Fruit fly (Drosophila melanogaster) whole organism, embryonic: ENCODE results near the gene Hr96.

ENCODE experiments used
- B-H2 ChIP-seq: fragments of 200-800 bp; sonication (Bioruptor generic); optimal IDR thresholded peaks from 2 replicates; lab custom pipeline; 2018; ENCODE audit warnings: missing biosample characterization, mild to moderate bottlenecking, missing genetic modification characterization
- Bgb ChIP-seq: fragments of 200-800 bp; sonication (Bioruptor generic); IDR thresholded peaks from 2 replicates; pipeline ENCODE4 v1.3.6; 2022; ENCODE audit warnings: missing biosample characterization, missing genetic modification characterization; ENCODE audit not compliant: partially characterized antibody
- Bteb2 ChIP-seq: fragments of 200-800 bp; sonication (Bioruptor generic); optimal IDR thresholded peaks from 2 replicates; lab custom pipeline; 2016; ENCODE audit warnings: missing biosample characterization, missing genetic modification characterization
- CG10267 ChIP-seq: fragments of 200-800 bp; sonication (Bioruptor generic); optimal IDR thresholded peaks from 2 replicates; lab custom pipeline; 2018; ENCODE audit warnings: missing biosample characterization, mild to moderate bottlenecking, missing genetic modification characterization, moderate library complexity
- CG11560 ChIP-seq: fragments of 200-800 bp; sonication (Bioruptor generic); IDR thresholded peaks from 3 replicates; pipeline ENCODE4 v1.3.6; 2022; ENCODE audit warnings: missing biosample characterization, missing genetic modification characterization
- CG12744 ChIP-seq: fragments of 200-800 bp; sonication (Bioruptor generic); optimal IDR thresholded peaks from 2 replicates; lab custom pipeline; 2016; ENCODE audit warnings: missing biosample characterization, missing genetic modification characterization
- CG13424 ChIP-seq: fragments of 200-800 bp; sonication (Bioruptor generic); optimal IDR thresholded peaks from 2 replicates; lab custom pipeline; 2019; ENCODE audit warnings: missing biosample characterization, mild to moderate bottlenecking, missing genetic modification characterization, moderate library complexity
- CG14710 ChIP-seq: fragments of 200-800 bp; sonication (Bioruptor generic); optimal IDR thresholded peaks from 3 replicates; lab custom pipeline; 2019; ENCODE audit warnings: missing biosample characterization, mild to moderate bottlenecking, missing genetic modification characterization, moderate library complexity
- CG1602 ChIP-seq: fragments of 200-800 bp; sonication (Bioruptor generic); optimal IDR thresholded peaks from 3 replicates; lab custom pipeline; 2016; ENCODE audit warnings: missing biosample characterization, missing genetic modification characterization
- CG16813 ChIP-seq: fragments of 200-800 bp; sonication (Bioruptor generic); IDR thresholded peaks from 3 replicates; pipeline ENCODE4 v1.3.6; 2022; ENCODE audit warnings: missing biosample characterization, missing genetic modification characterization; ENCODE audit not compliant: partially characterized antibody
- CG16815 ChIP-seq: fragments of 200-800 bp; sonication (Bioruptor generic); optimal IDR thresholded peaks from 3 replicates; lab custom pipeline; 2017; ENCODE audit warnings: missing biosample characterization, mild to moderate bottlenecking, missing genetic modification characterization
- CG17568 ChIP-seq: fragments of 200-800 bp; sonication (Bioruptor generic); optimal IDR thresholded peaks from 2 replicates; lab custom pipeline; 2018; ENCODE audit warnings: missing biosample characterization, mild to moderate bottlenecking, missing genetic modification characterization, moderate library complexity
- CG18262 ChIP-seq: fragments of 200-800 bp; optimal IDR thresholded peaks from 3 replicates; lab custom pipeline; 2019; ENCODE audit warnings: missing biosample characterization, mild to moderate bottlenecking, missing genetic modification characterization, moderate library complexity
- CG2678 ChIP-seq: fragments of 200-800 bp; sonication (Bioruptor generic); optimal IDR thresholded peaks from 3 replicates; lab custom pipeline; 2019; ENCODE audit warnings: missing biosample characterization, mild to moderate bottlenecking, missing genetic modification characterization, moderate library complexity
- CG30403 ChIP-seq: fragments of 200-800 bp; sonication (Bioruptor generic); optimal IDR thresholded peaks from 3 replicates; lab custom pipeline; 2016; ENCODE audit warnings: missing biosample characterization, missing genetic modification characterization
- CG32772 ChIP-seq: fragments of 200-800 bp; sonication (Bioruptor generic); IDR thresholded peaks from 2 replicates; pipeline ENCODE4 v1.3.6; 2022; ENCODE audit warnings: missing biosample characterization, missing genetic modification characterization
- CG34422 ChIP-seq: fragments of 200-800 bp; sonication (Bioruptor generic); IDR thresholded peaks from 3 replicates; pipeline ENCODE4 v1.3.6; 2022; ENCODE audit warnings: missing biosample characterization, missing genetic modification characterization
- CG42726 ChIP-seq: fragments of 200-800 bp; sonication (Bioruptor generic); IDR thresholded peaks from 2 replicates; pipeline ENCODE4 v1.3.6; 2022; ENCODE audit warnings: missing biosample characterization, missing genetic modification characterization; ENCODE audit not compliant: partially characterized antibody
- CG6791 ChIP-seq: fragments of 200-800 bp; sonication (Bioruptor generic); IDR thresholded peaks from 3 replicates; pipeline ENCODE4 v1.3.6; 2022; ENCODE audit warnings: missing biosample characterization, missing genetic modification characterization; ENCODE audit not compliant: partially characterized antibody
- CG8478 ChIP-seq: fragments of >200 bp; optimal IDR thresholded peaks from 2 replicates; lab custom pipeline; 2018
- CG8924 ChIP-seq: fragments of 200-800 bp; optimal IDR thresholded peaks from 3 replicates; lab custom pipeline; 2019; ENCODE audit warnings: missing biosample characterization, mild to moderate bottlenecking, missing genetic modification characterization, moderate library complexity
- Dbx ChIP-seq: fragments of 200-800 bp; sonication (Bioruptor generic); IDR thresholded peaks from 3 replicates; pipeline ENCODE4 v1.3.6; 2022; ENCODE audit warnings: missing biosample characterization, missing genetic modification characterization
- Dfd ChIP-seq, 2 experiments: fragments of >200 bp; optimal IDR thresholded peaks; 2 replicates each; lab custom pipeline; 2017; ENCODE audit warnings: missing biosample characterization in 2 of 2, missing genetic modification characterization in 2 of 2
- Dref ChIP-seq: fragments of 200-800 bp; sonication (Bioruptor generic); IDR thresholded peaks from 2 replicates; pipeline ENCODE4 v1.3.6; 2022; ENCODE audit warnings: missing biosample characterization, missing genetic modification characterization
- Ets97D ChIP-seq: fragments of 200-800 bp; sonication (Bioruptor generic); optimal IDR thresholded peaks from 3 replicates; lab custom pipeline; 2016; ENCODE audit warnings: missing biosample characterization, missing genetic modification characterization
- MESR4 ChIP-seq: fragments of 200-800 bp; sonication (Bioruptor generic); optimal IDR thresholded peaks from 2 replicates; lab custom pipeline; 2018; ENCODE audit warnings: missing biosample characterization, mild to moderate bottlenecking, missing genetic modification characterization, moderate library complexity
- Nf-YC ChIP-seq: fragments of 200-800 bp; optimal IDR thresholded peaks from 3 replicates; lab custom pipeline; 2019; ENCODE audit warnings: missing biosample characterization, mild to moderate bottlenecking, missing genetic modification characterization, moderate library complexity
- Optix ChIP-seq: fragments of 200-800 bp; sonication (Bioruptor generic); IDR thresholded peaks from 3 replicates; pipeline ENCODE4 v1.3.6; 2022; ENCODE audit warnings: missing biosample characterization, missing genetic modification characterization
- Scr ChIP-seq: fragments of 200-800 bp; sonication (Bioruptor generic); IDR thresholded peaks from 2 replicates; pipeline ENCODE4 v1.3.6; 2022; ENCODE audit warnings: missing biosample characterization, missing genetic modification characterization; ENCODE audit not compliant: partially characterized antibody
- Stat92E ChIP-seq, 3 experiments: fragments of >200 bp in 2 of 3; fragments of 200-800 bp in 1 of 3; sonication (Bioruptor generic) in 1 of 3; optimal IDR thresholded peaks; 2 replicates each; lab custom pipeline; 2017 to 2019; ENCODE audit warnings: missing biosample characterization in 3 of 3, missing genetic modification characterization in 3 of 3, mild to moderate bottlenecking in 1 of 3, moderate library complexity in 1 of 3
- az2 ChIP-seq: fragments of 200-800 bp; sonication (Bioruptor generic); optimal IDR thresholded peaks from 3 replicates; lab custom pipeline; 2016; ENCODE audit warnings: missing biosample characterization, missing genetic modification characterization
- bsh ChIP-seq, 2 experiments: fragments of 200-800 bp; sonication (Bioruptor generic); optimal IDR thresholded peaks; 2 replicates each; lab custom pipeline; 2017 to 2018; ENCODE audit warnings: mild to moderate bottlenecking in 2 of 2, missing biosample characterization in 2 of 2, missing genetic modification characterization in 2 of 2, moderate library complexity in 1 of 2
- cg ChIP-seq: fragments of 200-800 bp; sonication (Bioruptor generic); optimal IDR thresholded peaks from 3 replicates; lab custom pipeline; 2019; ENCODE audit warnings: missing biosample characterization, mild to moderate bottlenecking, missing genetic modification characterization, moderate library complexity
- crp ChIP-seq, 2 experiments: fragments of 200-800 bp; sonication (Bioruptor generic); optimal IDR thresholded peaks; 2 replicates in 1 of 2; 3 replicates in 1 of 2; lab custom pipeline; 2017; ENCODE audit warnings: missing biosample characterization in 2 of 2, missing genetic modification characterization in 2 of 2, mild to moderate bottlenecking in 1 of 2, moderate library complexity in 1 of 2
- dati ChIP-seq: fragments of 200-800 bp; sonication (Bioruptor generic); IDR thresholded peaks from 2 replicates; pipeline ENCODE4 v1.3.6; 2022; ENCODE audit warnings: missing biosample characterization, missing genetic modification characterization
- gce ChIP-seq: fragments of 200-800 bp; sonication (Bioruptor generic); IDR thresholded peaks from 3 replicates; pipeline ENCODE4 v1.3.6; 2022; ENCODE audit warnings: missing biosample characterization, missing genetic modification characterization
- gem ChIP-seq: fragments of 200-800 bp; sonication (Bioruptor generic); optimal IDR thresholded peaks from 2 replicates; lab custom pipeline; 2019; ENCODE audit warnings: missing biosample characterization, mild to moderate bottlenecking, missing genetic modification characterization, moderate library complexity
- inv ChIP-seq: fragments of 200-800 bp; sonication (Bioruptor generic); IDR thresholded peaks from 2 replicates; pipeline ENCODE4 v1.3.6; 2022; ENCODE audit warnings: missing biosample characterization, missing genetic modification characterization; ENCODE audit not compliant: partially characterized antibody
- nmo ChIP-seq: fragments of 200-800 bp; sonication (Bioruptor generic); optimal IDR thresholded peaks from 2 replicates; lab custom pipeline; 2018; ENCODE audit warnings: missing biosample characterization, mild to moderate bottlenecking, missing genetic modification characterization, moderate library complexity
- pzg ChIP-seq: fragments of 200-800 bp; sonication (Bioruptor generic); optimal IDR thresholded peaks from 3 replicates; lab custom pipeline; 2018; ENCODE audit warnings: missing biosample characterization, mild to moderate bottlenecking, missing genetic modification characterization, moderate library complexity
- ro ChIP-seq: fragments of 200-800 bp; sonication (Bioruptor generic); IDR thresholded peaks from 2 replicates; pipeline ENCODE4 v1.3.6; 2022; ENCODE audit warnings: missing biosample characterization, missing genetic modification characterization
- scrt ChIP-seq: fragments of 200-800 bp; sonication (Bioruptor generic); optimal IDR thresholded peaks from 2 replicates; lab custom pipeline; 2018; ENCODE audit warnings: missing biosample characterization, mild to moderate bottlenecking, missing genetic modification characterization, moderate library complexity
- sisA ChIP-seq: fragments of 200-800 bp; sonication (Bioruptor generic); IDR thresholded peaks from 2 replicates; pipeline ENCODE4 v1.3.6; 2022; ENCODE audit warnings: missing biosample characterization, missing genetic modification characterization
- slp2 ChIP-seq: fragments of 200-800 bp; sonication (Bioruptor generic); optimal IDR thresholded peaks from 2 replicates; lab custom pipeline; 2016; ENCODE audit warnings: missing biosample characterization, missing genetic modification characterization
- trem ChIP-seq: fragments of 200-800 bp; optimal IDR thresholded peaks from 3 replicates; lab custom pipeline; 2019; ENCODE audit warnings: missing biosample characterization, mild to moderate bottlenecking, missing genetic modification characterization, moderate library complexity
- unc-4 ChIP-seq: fragments of 200-800 bp; sonication (Bioruptor generic); IDR thresholded peaks from 2 replicates; pipeline ENCODE4 v1.3.6; 2022; ENCODE audit warnings: missing biosample characterization, missing genetic modification characterization; ENCODE audit not compliant: partially characterized antibody
- vnd ChIP-seq: fragments of 200-800 bp; sonication (Bioruptor generic); IDR thresholded peaks from 3 replicates; pipeline ENCODE4 v1.3.6; 2022; ENCODE audit warnings: missing biosample characterization, missing genetic modification characterization; ENCODE audit not compliant: partially characterized antibody
- wek ChIP-seq: fragments of 200-800 bp; sonication (Bioruptor generic); optimal IDR thresholded peaks from 3 replicates; lab custom pipeline; 2018; ENCODE audit warnings: missing biosample characterization, mild to moderate bottlenecking, missing genetic modification characterization, moderate library complexity
- zfh2 ChIP-seq: fragments of 200-800 bp; sonication (Bioruptor generic); optimal IDR thresholded peaks from 2 replicates; lab custom pipeline; 2016; ENCODE audit warnings: missing biosample characterization, missing genetic modification characterization

Hr96 gene

DNA sequence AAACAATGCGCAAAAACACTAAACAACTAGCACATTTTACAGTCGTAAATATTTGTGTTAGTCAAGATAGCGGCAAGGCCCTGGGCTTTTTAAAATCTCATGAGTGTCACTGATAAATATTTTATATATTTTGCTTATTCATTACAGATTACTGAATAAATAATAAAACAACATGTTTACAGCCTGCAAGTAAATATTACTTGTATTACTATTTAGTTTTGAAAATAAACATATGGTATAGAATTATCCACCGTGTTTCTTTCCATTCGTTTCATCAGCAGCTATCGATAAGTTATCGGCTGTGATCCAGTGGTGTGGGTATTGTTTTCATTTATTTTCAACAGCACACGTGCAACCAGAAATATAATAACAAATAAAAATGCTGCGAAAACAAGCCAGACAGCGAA lies 49.5 kb downstream of the Hr96 start, which contains the start of the genes shams and CG11920 (continued):
- TF ChIP-seq CG13424 (tag; lab: Kevin White, UChicago) = peak; percentile 12
- TF ChIP-seq az2 (GFP tag; lab: Kevin White, UChicago) = peak; percentile 2
- 0 out of 3 replicates have a peak, but pooled peaks have one; percentile 39 for TF ChIP-seq CG6791 (GFP tag; lab: Robert Waterston, UW)
- peak; percentile 31 for TF ChIP-seq CG17568 (GFP tag; lab: Kevin White, UChicago)
- no peak for TF ChIP-seq CG12744 (GFP tag; lab: Kevin White, UChicago)
- TF ChIP-seq CG2678 (tag; lab: Kevin White, UChicago) = no peak
- no peak for TF ChIP-seq Bteb2 (GFP tag; lab: Kevin White, UChicago)
- peak; percentile 52; the same call in 1 of the 3 replicates for TF ChIP-seq vnd (GFP tag; lab: Robert Waterston, UW)
- peak in 1 of 2 experiments; percentile 36 for TF ChIP-seq bsh (GFP tag; optimal IDR thresholded peaks at IDR 0.05; lab: Kevin White, UChicago)
- TF ChIP-seq CG8478 = no peak
- peak; percentile 50 for TF ChIP-seq MESR4 (GFP tag; lab: Kevin White, UChicago)
- TF ChIP-seq dati = no peak
- TF ChIP-seq sisA (GFP tag; lab: Robert Waterston, UW) = no peak
- TF ChIP-seq Stat92E (GFP tag; optimal IDR thresholded peaks at IDR 0.05; lab: Kevin White, UChicago) = peak in 1 of 3 experiments; percentile 9
- no peak for TF ChIP-seq B-H2 (GFP tag; lab: Kevin White, UChicago)
- TF ChIP-seq Bgb = peak; percentile 60
- TF ChIP-seq cg = peak; percentile 16
- TF ChIP-seq Dbx (GFP tag; lab: Robert Waterston, UW) = no peak
- no peak for TF ChIP-seq zfh2
- no peak for TF ChIP-seq gce (GFP tag; lab: Robert Waterston, UW)
- TF ChIP-seq CG14710 (tag; lab: Kevin White, UChicago) = peak; percentile 63
- TF ChIP-seq CG34422 (GFP tag; lab: Robert Waterston, UW) = peak; percentile 37; the same call in 1 of the 3 replicates
- no peak for TF ChIP-seq CG42726 (GFP tag; lab: Robert Waterston, UW)
- TF ChIP-seq CG18262 (tag; lab: Kevin White, UChicago) = peak; percentile 3
- peak; percentile 71 for TF ChIP-seq Dref (GFP tag; lab: Robert Waterston, UW)
- TF ChIP-seq CG8924 = peak; percentile 88
- TF ChIP-seq CG32772 = no peak
- peak; percentile 29 for TF ChIP-seq CG30403 (GFP tag; lab: Kevin White, UChicago)
- peak in 1 of 2 experiments; percentile 73 for TF ChIP-seq crp (GFP tag; optimal IDR thresholded peaks at IDR 0.05; lab: Kevin White, UChicago)
- TF ChIP-seq pzg (GFP tag; lab: Kevin White, UChicago) = peak; percentile 47
- TF ChIP-seq inv (GFP tag; lab: Robert Waterston, UW) = peak; percentile 34; the same call in 1 of the 2 replicates
- TF ChIP-seq Nf-YC (tag; lab: Kevin White, UChicago) = peak; percentile 42
- TF ChIP-seq ro (GFP tag; lab: Robert Waterston, UW) = no peak
- TF ChIP-seq CG1602 (GFP tag; lab: Kevin White, UChicago) = no peak
- peak; percentile 51 for TF ChIP-seq nmo
- TF ChIP-seq CG10267 (tag; lab: Kevin White, UChicago) = peak; percentile 47
- peak; percentile 84 for TF ChIP-seq trem (tag; lab: Kevin White, UChicago)
- TF ChIP-seq Ets97D (GFP tag; lab: Kevin White, UChicago) = peak; percentile 9
- no peak for TF ChIP-seq slp2 (GFP tag; lab: Kevin White, UChicago)
- TF ChIP-seq wek (GFP tag; lab: Kevin White, UChicago) = peak; percentile 77
- peak; percentile 58; the same call in 2 of the 3 replicates for TF ChIP-seq CG16813 (GFP tag; lab: Robert Waterston, UW)
- peak; percentile 57 for TF ChIP-seq gem (tag; lab: Kevin White, UChicago)
- TF ChIP-seq unc-4 = peak; percentile 67
- TF ChIP-seq Dfd (GFP tag; optimal IDR thresholded peaks at IDR 0.05; lab: Kevin White, UChicago) = no peak
- no peak for TF ChIP-seq CG11560 (tag; lab: Robert Waterston, UW)
- TF ChIP-seq Scr (GFP tag; lab: Robert Waterston, UW) = peak; percentile 66
- no peak for TF ChIP-seq Optix (GFP tag; lab: Robert Waterston, UW)
- TF ChIP-seq CG16815 (GFP tag; lab: Kevin White, UChicago) = no peak
- no peak for TF ChIP-seq scrt (GFP tag; lab: Kevin White, UChicago)
